Worm (Caenorhabditis elegans) whole organism, mixed stage, embryonic: ENCODE data around the gene K02A6.3.

Experiments
- blmp-1 ChIP-seq: fragments of 150-350 bp; optimal IDR thresholded peaks from 2 replicates; lab custom pipeline; 2014; ENCODE audit warnings: missing biosample characterization, missing genetic modification characterization
- ces-1 ChIP-seq: fragments of 150-350 bp; optimal IDR thresholded peaks from 2 replicates; lab custom pipeline; 2014; ENCODE audit warnings: missing biosample characterization, missing genetic modification reagents, missing genetic modification characterization
- elt-1 ChIP-seq: sonication (generic microtip); optimal IDR thresholded peaks from 2 replicates; lab custom pipeline; 2017; ENCODE audit warnings: missing genetic modification characterization, mild to moderate bottlenecking, missing compliant biosample characterization, antibody characterized with exemption, moderate library complexity, borderline replicate concordance; ENCODE audit not compliant: insufficient read depth
- hlh-1 ChIP-seq: fragments of 150-350 bp; optimal IDR thresholded peaks from 2 replicates; lab custom pipeline; 2014; ENCODE audit warnings: missing biosample characterization, missing genetic modification reagents, missing genetic modification characterization
- lin-32 ChIP-seq: fragments of 200-800 bp; sonication (Bioruptor generic); optimal IDR thresholded peaks from 2 replicates; lab custom pipeline; 2018; ENCODE audit warnings: mild to moderate bottlenecking, missing genetic modification characterization, missing compliant biosample characterization
- lsy-2 ChIP-seq: fragments of 150-350 bp; optimal IDR thresholded peaks from 2 replicates; lab custom pipeline; 2014; ENCODE audit warnings: missing biosample characterization, missing genetic modification characterization
- nhr-12 ChIP-seq: fragments of 150-350 bp; optimal IDR thresholded peaks from 2 replicates; lab custom pipeline; 2014; ENCODE audit warnings: missing biosample characterization, missing genetic modification characterization
- nhr-28 ChIP-seq: fragments of 150-350 bp; optimal IDR thresholded peaks from 2 replicates; lab custom pipeline; 2014; ENCODE audit warnings: missing biosample characterization, missing genetic modification characterization
- nhr-76 ChIP-seq: sonication (generic microtip); optimal IDR thresholded peaks from 2 replicates; lab custom pipeline; 2017; ENCODE audit warnings: missing biosample characterization, missing genetic modification characterization
- snpc-4 ChIP-seq: fragments of 150-350 bp; optimal IDR thresholded peaks from 2 replicates; lab custom pipeline; 2014; ENCODE audit warnings: missing biosample characterization, missing genetic modification characterization
- unc-62 ChIP-seq: fragments of 150-350 bp; optimal IDR thresholded peaks from 2 replicates; lab custom pipeline; 2014; ENCODE audit warnings: missing biosample characterization, missing genetic modification reagents, missing genetic modification characterization

DNA sequence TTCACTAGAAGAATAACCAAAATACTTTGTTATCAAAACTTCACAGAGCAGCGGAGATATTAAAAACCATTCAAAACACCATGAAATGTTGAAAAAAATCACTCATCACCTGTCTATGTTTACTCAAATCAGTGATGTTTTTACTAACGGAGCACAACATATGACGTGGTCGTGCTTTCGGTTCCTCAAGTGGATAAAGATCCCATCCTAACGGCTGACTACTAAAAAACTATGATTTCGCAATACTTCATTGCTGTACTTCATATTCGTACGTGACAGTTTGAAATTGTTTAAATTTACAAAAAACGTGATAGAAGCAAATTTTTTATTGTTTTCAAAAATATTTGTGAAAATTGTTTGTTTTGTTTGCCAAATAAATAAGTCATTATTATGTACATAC lies 26.0 kb upstream of the K02A6.3 start:
- TF ChIP-seq nhr-28 (tag; lab: Kevin White, UChicago) (no peak), nhr-12 (no peak), elt-1 (tag; lab: Kevin White, UChicago) (no peak), unc-62 (GFP tag; lab: Kevin White, UChicago) (no peak), lin-32 (no peak), blmp-1 (tag; lab: Kevin White, UChicago) (no peak), snpc-4 (tag; lab: Kevin White, UChicago) (no peak), nhr-76 (tag; lab: Kevin White, UChicago) (no peak), hlh-1 (no peak), ces-1 (GFP tag; lab: Kevin White, UChicago) (no peak), lsy-2 (tag; lab: Kevin White, UChicago) (no peak)
